Fruit fly (Drosophila melanogaster) whole organism, wandering third instar larva: Measurements from ENCODE around the gene v.

ENCODE experiments used
- brk ChIP-seq: fragments of 200-800 bp; sonication (Bioruptor generic); optimal IDR thresholded peaks from 2 replicates; lab custom pipeline; 2016; ENCODE audit warnings: missing biosample characterization, mild to moderate bottlenecking, missing genetic modification characterization
- psq ChIP-seq: fragments of 200-800 bp; sonication (Bioruptor generic); optimal IDR thresholded peaks from 3 replicates; lab custom pipeline; 2017; ENCODE audit warnings: missing biosample characterization, mild to moderate bottlenecking, missing genetic modification characterization, moderate library complexity
- rgr ChIP-seq: fragments of 200-800 bp; sonication (Bioruptor generic); optimal IDR thresholded peaks from 3 replicates; lab custom pipeline; 2016; ENCODE audit warnings: missing biosample characterization, mild to moderate bottlenecking, missing genetic modification characterization

- TF ChIP-seq brk (GFP tag; lab: Kevin White, UChicago) (no peak), psq (no peak), rgr (no peak)
These were observed 28.6 kb downstream of the v start, which contains the start of gene Rab9Fb for dm6 chrX:10952386-10952785.
